Worm (Caenorhabditis elegans) whole organism, late embryonic: Measurements from ENCODE around the gene col-167.

Source experiments
- ama-1 ChIP-seq: fragments of 150-350 bp; optimal IDR thresholded peaks from 2 replicates; lab custom pipeline; 2014
- ceh-18 ChIP-seq: sonication (generic microtip); optimal IDR thresholded peaks from 2 replicates; lab custom pipeline; 2016; ENCODE audit warnings: missing genetic modification characterization, missing compliant biosample characterization
- ceh-24 ChIP-seq: sonication (generic microtip); optimal IDR thresholded peaks from 2 replicates; lab custom pipeline; 2016; ENCODE audit warnings: mild to moderate bottlenecking, missing genetic modification characterization, missing compliant biosample characterization
- dve-1 ChIP-seq: sonication (generic microtip); optimal IDR thresholded peaks from 2 replicates; lab custom pipeline; 2017; ENCODE audit warnings: antibody characterized with exemption, mild to moderate bottlenecking, missing genetic modification characterization, missing compliant biosample characterization
- ets-4 ChIP-seq: sonication (generic microtip); optimal IDR thresholded peaks from 2 replicates; lab custom pipeline; 2016; ENCODE audit warnings: missing genetic modification characterization, missing compliant biosample characterization
- fkh-10 ChIP-seq: fragments of 150-350 bp; optimal IDR thresholded peaks from 2 replicates; lab custom pipeline; 2014; ENCODE audit warnings: missing biosample characterization, missing genetic modification reagents, missing genetic modification characterization
- hlh-8 ChIP-seq: sonication (generic microtip); optimal IDR thresholded peaks from 2 replicates; lab custom pipeline; 2016; ENCODE audit warnings: missing genotype, missing genetic modification characterization, missing compliant biosample characterization
- madf-2 ChIP-seq: sonication (generic microtip); optimal IDR thresholded peaks from 2 replicates; lab custom pipeline; 2017; ENCODE audit warnings: missing genetic modification characterization, missing compliant biosample characterization
- nfya-1 ChIP-seq: sonication (generic microtip); optimal IDR thresholded peaks from 2 replicates; lab custom pipeline; 2017; ENCODE audit warnings: missing genetic modification characterization, mild to moderate bottlenecking, missing compliant biosample characterization, antibody characterized with exemption, moderate library complexity
- sox-4 ChIP-seq: sonication (generic microtip); optimal IDR thresholded peaks from 2 replicates; lab custom pipeline; 2017; ENCODE audit warnings: mild to moderate bottlenecking, missing genetic modification characterization, inconsistent platforms, missing compliant biosample characterization
- ztf-16 ChIP-seq: sonication (generic microtip); optimal IDR thresholded peaks from 2 replicates; lab custom pipeline; 2017; ENCODE audit warnings: missing genetic modification characterization, missing compliant biosample characterization

DNA sequence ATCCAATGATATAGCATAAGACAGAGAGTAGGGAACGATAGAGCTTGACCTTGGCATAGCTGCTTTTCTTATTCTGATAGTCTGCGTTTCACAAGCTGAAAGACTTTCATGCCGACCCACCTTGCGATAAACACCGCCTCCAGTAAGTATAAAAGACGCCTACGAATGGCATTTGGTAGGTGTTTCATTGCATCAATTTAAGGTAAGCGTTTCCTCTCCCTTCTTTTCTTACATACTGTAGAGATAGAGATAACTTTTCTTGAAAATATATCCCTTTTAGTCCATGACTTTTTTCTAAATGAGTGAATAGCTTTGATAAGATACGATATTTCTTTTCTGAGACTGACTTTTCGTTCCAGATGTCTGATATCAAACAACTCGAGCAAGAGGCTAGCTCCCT is at the start of gene col-167:
- no peak for TF ChIP-seq nfya-1 (tag; lab: Kevin White, UChicago)
- TF ChIP-seq ceh-18 (tag; lab: Kevin White, UChicago): no peak
- no peak for TF ChIP-seq madf-2
- no peak for TF ChIP-seq fkh-10
- TF ChIP-seq hlh-8 (tag; lab: Kevin White, UChicago): no peak
- no peak for TF ChIP-seq ama-1
- TF ChIP-seq dve-1 (tag; lab: Kevin White, UChicago): no peak
- no peak for TF ChIP-seq ets-4
- TF ChIP-seq sox-4 (tag; lab: Kevin White, UChicago): no peak
- TF ChIP-seq ztf-16: no peak
- TF ChIP-seq ceh-24: no peak
